Fruit fly (Drosophila melanogaster): ENCODE results near the gene CG31954.

Gene CG31954

DNA sequence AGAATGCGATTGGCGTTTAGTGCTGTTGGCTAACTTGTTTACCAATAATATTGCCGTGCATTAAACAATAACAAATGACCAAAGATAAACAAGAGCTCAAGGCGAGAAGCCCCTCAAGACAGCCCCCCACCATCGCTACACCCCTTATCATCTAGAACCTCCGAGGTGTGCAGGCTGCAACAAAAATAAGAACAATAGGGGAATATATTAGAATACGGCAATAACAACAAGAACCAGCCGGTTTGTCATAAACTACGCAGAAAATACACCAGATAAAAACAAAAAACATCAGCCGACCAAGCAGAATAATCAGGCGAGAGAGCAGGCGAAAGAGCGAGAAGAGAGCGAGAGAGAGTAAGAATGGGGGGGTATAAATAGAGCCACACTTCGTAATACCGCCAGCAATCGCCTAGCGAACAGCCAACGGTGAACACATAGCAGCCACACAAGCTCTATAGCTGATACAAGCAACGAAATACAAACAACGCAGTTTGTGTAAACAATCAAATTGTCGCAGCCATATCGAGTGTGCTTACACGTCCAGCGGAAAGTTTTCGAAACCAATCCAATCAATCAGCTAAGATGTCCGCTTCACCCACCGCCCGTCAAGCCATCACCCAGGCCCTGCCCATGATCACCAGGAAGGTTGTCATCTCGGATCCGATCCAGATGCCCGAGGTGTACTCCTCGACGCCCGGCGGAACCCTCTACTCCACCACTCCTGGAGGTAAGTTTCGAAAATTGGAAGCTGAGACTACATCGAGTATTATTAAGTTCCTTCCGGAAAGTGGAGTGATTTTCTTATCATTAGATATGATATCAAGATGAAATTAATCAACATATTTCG is 31.6 kb downstream of the CG31954 start, which contains the start of gene Thor (continued):
- TF ChIP-seq CG6272 (GFP tag; IDR thresholded peaks at IDR 0.05) (no peak; the same call in 1 of the 2 replicates), CG33213 (GFP tag; optimal IDR thresholded peaks at IDR 0.05) (peak; percentile 67), odd (GFP tag; optimal IDR thresholded peaks at IDR 0.05) (peak; percentile 39), her (GFP tag; optimal IDR thresholded peaks at IDR 0.05) (peak; percentile 87), CG8281 (tag; optimal IDR thresholded peaks at IDR 0.05) (no peak), CTCF (GFP tag; optimal IDR thresholded peaks at IDR 0.05) (peak; percentile 29), CG1792 (GFP tag; optimal IDR thresholded peaks at IDR 0.05) (peak; percentile 51), sna (GFP tag; IDR thresholded peaks at IDR 0.05; ENCODE audit: partially characterized antibody) (peak; percentile 48; the same call in 1 of the 2 replicates), Fer3 (tag; optimal IDR thresholded peaks at IDR 0.05) (peak; percentile 74), Mad (GFP tag; optimal IDR thresholded peaks at IDR 0.05) (peak; percentile 43), CG31224 (GFP tag; IDR thresholded peaks at IDR 0.05) (peak; percentile 55; the same call in 1 of the 2 replicates), CG34422 (GFP tag; IDR thresholded peaks at IDR 0.05) (peak; percentile 84; the same call in 1 of the 3 replicates), CG3163 (GFP tag; optimal IDR thresholded peaks at IDR 0.05) (peak; percentile 73), knrl (GFP tag; IDR thresholded peaks at IDR 0.05; ENCODE audit: partially characterized antibody) (peak; percentile 26; the same call in 1 of the 3 replicates), CG8290 (GFP tag; optimal IDR thresholded peaks at IDR 0.05) (no peak), CG8290 (tag; optimal IDR thresholded peaks at IDR 0.05) (peak; percentile 65 to 94), Adf1 (GFP tag; IDR thresholded peaks at IDR 0.05) (peak; percentile 55; the same call in 1 of the 2 replicates), Elba2 (GFP tag; optimal IDR thresholded peaks at IDR 0.05) (no peak), zfh2 (GFP tag; optimal IDR thresholded peaks at IDR 0.05) (peak; percentile 50), Aef1 (GFP tag; IDR thresholded peaks at IDR 0.05) (no peak), Bgb (GFP tag; IDR thresholded peaks at IDR 0.05; ENCODE audit: partially characterized antibody) (peak; percentile 75), maf-S (GFP tag; optimal IDR thresholded peaks at IDR 0.05) (peak; percentile 44), Sry-β (GFP tag; optimal IDR thresholded peaks at IDR 0.05) (no peak), lola (GFP tag; optimal IDR thresholded peaks at IDR 0.05) (no peak), CG9817 (tag; optimal IDR thresholded peaks at IDR 0.05) (peak; percentile 26), hb (GFP tag; IDR thresholded peaks at IDR 0.05; ENCODE audit: partially characterized antibody) (no peak), CG12391 (tag; optimal IDR thresholded peaks at IDR 0.05) (peak; percentile 33), ara (GFP tag; IDR thresholded peaks at IDR 0.05) (peak; percentile 86), CG3065 (GFP tag; optimal IDR thresholded peaks at IDR 0.05) (no peak), CG7987 (GFP tag; optimal IDR thresholded peaks at IDR 0.05) (peak; percentile 80), lmd (GFP tag; IDR thresholded peaks at IDR 0.05) (peak; percentile 33; the same call in 1 of the 2 replicates), CG18599 (GFP tag; optimal IDR thresholded peaks at IDR 0.05) (peak; percentile 85), toy (GFP tag; IDR thresholded peaks at IDR 0.05) (peak; percentile 61; the same call in 1 of the 2 replicates), Rx (GFP tag; IDR thresholded peaks at IDR 0.05) (0 out of 2 replicates have a peak, but pooled peaks have one; percentile 30), shn (GFP tag; optimal IDR thresholded peaks at IDR 0.05) (peak; percentile 62), Poxn (GFP tag; IDR thresholded peaks at IDR 0.05) (peak; percentile 31; the same call in 1 of the 2 replicates), Ada2b (GFP tag; IDR thresholded peaks at IDR 0.05) (peak; percentile 44), NFAT (GFP tag; IDR thresholded peaks at IDR 0.05) (peak; percentile 96), CG11695 (GFP tag; IDR thresholded peaks at IDR 0.05) (peak; percentile 57; the same call in 1 of the 3 replicates), Eip74EF (GFP tag; optimal IDR thresholded peaks at IDR 0.05) (peak in 1 of 2 experiments; percentile 45), Hr39 (optimal IDR thresholded peaks at IDR 0.05) (no peak), CG1647 (GFP tag; optimal IDR thresholded peaks at IDR 0.05) (peak; percentile 69), CG3995 (GFP tag; optimal IDR thresholded peaks at IDR 0.05) (no peak), CG1602 (GFP tag; optimal IDR thresholded peaks at IDR 0.05) (peak; percentile 7), Xbp1 (GFP tag; optimal IDR thresholded peaks at IDR 0.05) (peak; percentile 35), Asciz (GFP tag; optimal IDR thresholded peaks at IDR 0.05) (peak; percentile 66), CG13287 (GFP tag; IDR thresholded peaks at IDR 0.05; ENCODE audit: partially characterized antibody) (peak; percentile 58), CG9932 (GFP tag; IDR thresholded peaks at IDR 0.05) (peak; percentile 71), Scr (GFP tag; IDR thresholded peaks at IDR 0.05; ENCODE audit: partially characterized antibody) (0 out of 2 replicates have a peak, but pooled peaks have one; percentile 36)
